Fruit fly (Drosophila melanogaster) whole organism, embryonic: ENCODE data around the gene CG8369.
A peak's percentile ranks its signal among the peaks of the same experiment; 100 is the strongest.

ENCODE experiments used
- Aef1 ChIP-seq: fragments of 200-800 bp; sonication (Bioruptor generic); IDR thresholded peaks from 3 replicates; pipeline ENCODE4 v1.3.6; 2022; ENCODE audit warnings: missing biosample characterization, missing genetic modification characterization
- B-H2 ChIP-seq: fragments of 200-800 bp; sonication (Bioruptor generic); optimal IDR thresholded peaks from 2 replicates; lab custom pipeline; 2018; ENCODE audit warnings: missing biosample characterization, mild to moderate bottlenecking, missing genetic modification characterization
- CG10274 ChIP-seq: fragments of 200-800 bp; sonication (Bioruptor generic); optimal IDR thresholded peaks from 3 replicates; lab custom pipeline; 2017; ENCODE audit warnings: missing biosample characterization, mild to moderate bottlenecking, missing genetic modification characterization
- CG10366 ChIP-seq: fragments of 200-800 bp; sonication (Bioruptor generic); IDR thresholded peaks from 2 replicates; pipeline ENCODE4 v1.3.6; 2022; ENCODE audit warnings: missing biosample characterization, missing genetic modification characterization
- CG11560 ChIP-seq: fragments of 200-800 bp; sonication (Bioruptor generic); IDR thresholded peaks from 3 replicates; pipeline ENCODE4 v1.3.6; 2022; ENCODE audit warnings: missing biosample characterization, missing genetic modification characterization
- CG12155 ChIP-seq: fragments of 200-800 bp; sonication (Bioruptor generic); optimal IDR thresholded peaks from 3 replicates; lab custom pipeline; 2016; ENCODE audit warnings: missing biosample characterization, missing genetic modification characterization
- CG12391 ChIP-seq: fragments of 200-800 bp; sonication (Bioruptor generic); optimal IDR thresholded peaks from 3 replicates; lab custom pipeline; 2018; ENCODE audit warnings: missing biosample characterization, mild to moderate bottlenecking, missing genetic modification characterization, moderate library complexity
- CG14667 ChIP-seq: fragments of 200-800 bp; sonication (Bioruptor generic); IDR thresholded peaks from 2 replicates; pipeline ENCODE4 v1.3.6; 2022; ENCODE audit warnings: missing biosample characterization, missing genetic modification characterization
- CG15269 ChIP-seq: fragments of 200-800 bp; sonication (Bioruptor generic); optimal IDR thresholded peaks from 2 replicates; lab custom pipeline; 2018; ENCODE audit warnings: missing biosample characterization, mild to moderate bottlenecking, missing genetic modification characterization, moderate library complexity
- CG1647 ChIP-seq: fragments of 200-800 bp; sonication (Bioruptor generic); optimal IDR thresholded peaks from 3 replicates; lab custom pipeline; 2016; ENCODE audit warnings: missing biosample characterization, missing genetic modification characterization
- CG16779 ChIP-seq: fragments of 200-800 bp; sonication (Bioruptor generic); IDR thresholded peaks from 2 replicates; pipeline ENCODE4 v1.3.6; 2022; ENCODE audit warnings: missing biosample characterization, missing genetic modification characterization
- CG16863 ChIP-seq: fragments of 200-800 bp; sonication (Bioruptor generic); optimal IDR thresholded peaks from 3 replicates; lab custom pipeline; 2016; ENCODE audit warnings: missing biosample characterization, missing genetic modification characterization
- CG17361 ChIP-seq: fragments of 200-800 bp; sonication (Bioruptor generic); IDR thresholded peaks from 3 replicates; pipeline ENCODE4 v1.3.6; 2022; ENCODE audit warnings: missing biosample characterization, missing genetic modification characterization
- CG17568 ChIP-seq: fragments of 200-800 bp; sonication (Bioruptor generic); optimal IDR thresholded peaks from 2 replicates; lab custom pipeline; 2018; ENCODE audit warnings: missing biosample characterization, mild to moderate bottlenecking, missing genetic modification characterization, moderate library complexity
- CG17612 ChIP-seq: fragments of 200-800 bp; sonication (Bioruptor generic); IDR thresholded peaks from 2 replicates; pipeline ENCODE4 v1.3.6; 2022; ENCODE audit warnings: missing biosample characterization, missing genetic modification characterization
- CG1792 ChIP-seq: fragments of 200-800 bp; sonication (Bioruptor generic); optimal IDR thresholded peaks from 2 replicates; lab custom pipeline; 2016; ENCODE audit warnings: missing biosample characterization, missing genetic modification characterization
- CG2712 ChIP-seq: fragments of 200-800 bp; optimal IDR thresholded peaks from 3 replicates; lab custom pipeline; 2019; ENCODE audit warnings: missing biosample characterization, mild to moderate bottlenecking, missing genetic modification characterization, moderate library complexity
- CG3163 ChIP-seq: fragments of 200-800 bp; sonication (Bioruptor generic); optimal IDR thresholded peaks from 3 replicates; lab custom pipeline; 2016; ENCODE audit warnings: missing biosample characterization, missing genetic modification characterization
- CG32532 ChIP-seq: fragments of 200-800 bp; sonication (Bioruptor generic); IDR thresholded peaks from 2 replicates; pipeline ENCODE4 v1.3.6; 2022; ENCODE audit warnings: missing biosample characterization, missing genetic modification characterization
- CG4282 ChIP-seq: fragments of 200-800 bp; sonication (Bioruptor generic); optimal IDR thresholded peaks from 2 replicates; lab custom pipeline; 2016; ENCODE audit warnings: missing biosample characterization, missing genetic modification characterization
- CG4328 ChIP-seq: fragments of 200-800 bp; sonication (Bioruptor generic); optimal IDR thresholded peaks from 3 replicates; lab custom pipeline; 2017; ENCODE audit warnings: missing biosample characterization, missing genetic modification reagents, missing genetic modification characterization
- CG43689 ChIP-seq: fragments of 200-800 bp; sonication (Bioruptor generic); IDR thresholded peaks from 2 replicates; pipeline ENCODE4 v1.3.6; 2022; ENCODE audit warnings: missing biosample characterization, missing genetic modification characterization
- CG6654 ChIP-seq: fragments of 200-800 bp; sonication (Bioruptor generic); optimal IDR thresholded peaks from 2 replicates; lab custom pipeline; 2017; ENCODE audit warnings: missing biosample characterization, mild to moderate bottlenecking, missing genetic modification characterization
- CG7786 ChIP-seq: fragments of 200-800 bp; sonication (Bioruptor generic); optimal IDR thresholded peaks from 2 replicates; lab custom pipeline; 2016; ENCODE audit warnings: missing biosample characterization, missing genetic modification characterization
- CG8281 ChIP-seq: fragments of 200-800 bp; sonication (Bioruptor generic); optimal IDR thresholded peaks from 2 replicates; lab custom pipeline; 2018; ENCODE audit warnings: missing biosample characterization, mild to moderate bottlenecking, missing genetic modification characterization, moderate library complexity
- CrebB ChIP-seq: fragments of 200-800 bp; sonication (Bioruptor generic); optimal IDR thresholded peaks from 3 replicates; lab custom pipeline; 2018; ENCODE audit warnings: missing biosample characterization, mild to moderate bottlenecking, missing genetic modification characterization
- Dbx ChIP-seq: fragments of 200-800 bp; sonication (Bioruptor generic); IDR thresholded peaks from 3 replicates; pipeline ENCODE4 v1.3.6; 2022; ENCODE audit warnings: missing biosample characterization, missing genetic modification characterization
- Deaf1 ChIP-seq: fragments of 200-800 bp; optimal IDR thresholded peaks from 3 replicates; lab custom pipeline; 2019; ENCODE audit warnings: missing biosample characterization, mild to moderate bottlenecking, missing genetic modification characterization, moderate library complexity
- Drgx ChIP-seq: fragments of 200-800 bp; sonication (Bioruptor generic); IDR thresholded peaks from 2 replicates; pipeline ENCODE4 v1.3.6; 2022; ENCODE audit warnings: missing biosample characterization, missing genetic modification characterization
- E2f2 ChIP-seq: fragments of 200-800 bp; sonication (Bioruptor generic); IDR thresholded peaks from 2 replicates; pipeline ENCODE4 v1.3.6; 2022; ENCODE audit warnings: missing biosample characterization, missing genetic modification characterization
- Eip74EF ChIP-seq, 2 experiments: fragments of 200-800 bp in 1 of 2; fragments of >200 bp in 1 of 2; sonication (Bioruptor generic) in 1 of 2; optimal IDR thresholded peaks; 2 replicates each; lab custom pipeline; 2017 to 2019; ENCODE audit warnings: missing biosample characterization in 2 of 2, missing genetic modification characterization in 2 of 2, mild to moderate bottlenecking in 1 of 2, moderate library complexity in 1 of 2
- HmgZ ChIP-seq: fragments of 200-800 bp; sonication (Bioruptor generic); optimal IDR thresholded peaks from 2 replicates; lab custom pipeline; 2018; ENCODE audit warnings: missing biosample characterization, mild to moderate bottlenecking, missing genetic modification characterization
- MBD-R2 ChIP-seq: fragments of 200-800 bp; sonication (Bioruptor generic); IDR thresholded peaks from 2 replicates; pipeline ENCODE4 v1.3.6; 2022; ENCODE audit warnings: missing biosample characterization, missing genetic modification characterization
- NK7.1 ChIP-seq: fragments of 200-800 bp; sonication (Bioruptor generic); optimal IDR thresholded peaks from 3 replicates; lab custom pipeline; 2016; ENCODE audit warnings: missing biosample characterization, missing genetic modification characterization
- PHDP ChIP-seq: fragments of 200-800 bp; sonication (Bioruptor generic); optimal IDR thresholded peaks from 3 replicates; lab custom pipeline; 2018; ENCODE audit warnings: missing biosample characterization, mild to moderate bottlenecking, missing genetic modification characterization, moderate library complexity
- Ravus ChIP-seq: fragments of 200-800 bp; sonication (Bioruptor generic); IDR thresholded peaks from 2 replicates; pipeline ENCODE4 v1.3.6; 2022; ENCODE audit warnings: missing biosample characterization, missing genetic modification characterization
- Rx ChIP-seq: fragments of 200-800 bp; sonication (Bioruptor generic); IDR thresholded peaks from 2 replicates; pipeline ENCODE4 v1.3.6; 2022; ENCODE audit warnings: missing biosample characterization, missing genetic modification characterization
- Sry-β ChIP-seq: fragments of 200-800 bp; sonication (Bioruptor generic); optimal IDR thresholded peaks from 2 replicates; lab custom pipeline; 2018; ENCODE audit warnings: missing biosample characterization, mild to moderate bottlenecking, missing genetic modification characterization, moderate library complexity
- Taf1 ChIP-seq: fragments of 200-800 bp; sonication (Bioruptor generic); IDR thresholded peaks from 2 replicates; pipeline ENCODE4 v1.3.6; 2022; ENCODE audit warnings: missing biosample characterization, missing genetic modification characterization
- ara ChIP-seq: fragments of 200-800 bp; sonication (Bioruptor generic); IDR thresholded peaks from 2 replicates; pipeline ENCODE4 v1.3.6; 2022; ENCODE audit warnings: missing biosample characterization, missing genetic modification characterization
- bsh ChIP-seq, 2 experiments: fragments of 200-800 bp; sonication (Bioruptor generic); optimal IDR thresholded peaks; 2 replicates each; lab custom pipeline; 2017 to 2018; ENCODE audit warnings: mild to moderate bottlenecking in 2 of 2, missing biosample characterization in 2 of 2, missing genetic modification characterization in 2 of 2, moderate library complexity in 1 of 2
- dysf ChIP-seq: fragments of 200-800 bp; sonication (Bioruptor generic); IDR thresholded peaks from 3 replicates; pipeline ENCODE4 v1.3.6; 2022; ENCODE audit warnings: missing biosample characterization, missing genetic modification characterization
- en ChIP-seq: fragments of 200-800 bp; sonication (Bioruptor generic); optimal IDR thresholded peaks from 2 replicates; lab custom pipeline; 2016; ENCODE audit warnings: missing biosample characterization, missing genetic modification characterization
- insv ChIP-seq, 2 experiments: fragments of 200-800 bp; sonication (Bioruptor generic); optimal IDR thresholded peaks; 3 replicates each; lab custom pipeline; 2016 to 2018; ENCODE audit warnings: missing biosample characterization in 2 of 2, missing genetic modification characterization in 2 of 2
- kah ChIP-seq: fragments of 200-800 bp; sonication (Bioruptor generic); optimal IDR thresholded peaks from 2 replicates; lab custom pipeline; 2018; ENCODE audit warnings: missing biosample characterization, mild to moderate bottlenecking, missing genetic modification characterization
- ken ChIP-seq: fragments of 200-800 bp; sonication (Bioruptor generic); IDR thresholded peaks from 3 replicates; pipeline ENCODE4 v1.3.6; 2022; ENCODE audit warnings: missing biosample characterization, missing genetic modification characterization
- nau ChIP-seq: fragments of 200-800 bp; sonication (Bioruptor generic); optimal IDR thresholded peaks from 3 replicates; lab custom pipeline; 2017; ENCODE audit warnings: missing biosample characterization, mild to moderate bottlenecking, missing genetic modification characterization, missing genetic modification reagents
- pzg ChIP-seq: fragments of 200-800 bp; sonication (Bioruptor generic); optimal IDR thresholded peaks from 3 replicates; lab custom pipeline; 2018; ENCODE audit warnings: missing biosample characterization, mild to moderate bottlenecking, missing genetic modification characterization, moderate library complexity
- sim ChIP-seq: fragments of 200-800 bp; sonication (Bioruptor generic); IDR thresholded peaks from 2 replicates; pipeline ENCODE4 v1.3.6; 2022; ENCODE audit warnings: missing biosample characterization, missing genetic modification characterization
- z ChIP-seq: fragments of 200-800 bp; sonication (Bioruptor generic); IDR thresholded peaks from 3 replicates; pipeline ENCODE4 v1.3.6; 2022; ENCODE audit warnings: missing biosample characterization, missing genetic modification characterization
- zfh1 ChIP-seq: fragments of 200-800 bp; sonication (Bioruptor generic); IDR thresholded peaks from 3 replicates; pipeline ENCODE4 v1.3.6; 2022; ENCODE audit warnings: missing biosample characterization, missing genetic modification characterization

Gene CG8369

dm6 chr3R:8820428-8820912, 1.3 kb upstream of the CG8369 start, which contains the start of gene aqz (continued):
- TF ChIP-seq CG6654 (GFP tag; lab: Kevin White, UChicago) = no peak
- 0 out of 3 replicates have a peak, but pooled peaks have one; percentile 23 for TF ChIP-seq Aef1
- peak; percentile 90 for TF ChIP-seq HmgZ
- peak; percentile 70 for TF ChIP-seq CG32532 (GFP tag; lab: Robert Waterston, UW)
- no peak for TF ChIP-seq Taf1 (GFP tag; lab: Robert Waterston, UW)
- TF ChIP-seq pzg (GFP tag; lab: Kevin White, UChicago) = peak; percentile 98
- TF ChIP-seq CG15269 (tag; lab: Kevin White, UChicago) = no peak
- peak; percentile 69 for TF ChIP-seq CG3163 (GFP tag; lab: Kevin White, UChicago)
- peak; percentile 57 for TF ChIP-seq Drgx
- TF ChIP-seq CG16863 = peak; percentile 33
- peak; percentile 74 for TF ChIP-seq B-H2 (GFP tag; lab: Kevin White, UChicago)
- TF ChIP-seq CG17612 (GFP tag; lab: Robert Waterston, UW) = peak; percentile 19; the same call in 1 of the 2 replicates
- no peak for TF ChIP-seq CG14667 (GFP tag; lab: Robert Waterston, UW)
- no peak for TF ChIP-seq CG7786 (GFP tag; lab: Kevin White, UChicago)
- peak; percentile 67 for TF ChIP-seq CG2712 (tag; lab: Kevin White, UChicago)
- no peak for TF ChIP-seq CG10366 (GFP tag; lab: Robert Waterston, UW)
- peak; percentile 53 for TF ChIP-seq CG1792
- peak; percentile 8 for TF ChIP-seq CG12155
- TF ChIP-seq sim (GFP tag; lab: Robert Waterston, UW) = 0 out of 2 replicates have a peak, but pooled peaks have one; percentile 36
- no peak for TF ChIP-seq CG10274
- TF ChIP-seq Eip74EF (GFP tag; optimal IDR thresholded peaks at IDR 0.05; lab: Kevin White, UChicago) = peak in 1 of 2 experiments; percentile 87
- no peak for TF ChIP-seq en (GFP tag; lab: Kevin White, UChicago)
- TF ChIP-seq insv (GFP tag; optimal IDR thresholded peaks at IDR 0.05; lab: Kevin White, UChicago) = peak in 1 of 2 experiments; percentile 64
- TF ChIP-seq Deaf1 = peak; percentile 54
- peak; percentile 70 for TF ChIP-seq CG12391 (tag; lab: Kevin White, UChicago)
- peak; percentile 68 for TF ChIP-seq kah
- TF ChIP-seq Sry-β = peak; percentile 19
- TF ChIP-seq z (GFP tag; lab: Robert Waterston, UW) = peak; percentile 21; the same call in 1 of the 3 replicates
- peak; percentile 72; the same call in 2 of the 3 replicates for TF ChIP-seq zfh1 (GFP tag; lab: Robert Waterston, UW)
- no peak for TF ChIP-seq CG4282
- TF ChIP-seq PHDP (tag; lab: Kevin White, UChicago) = peak; percentile 19
- peak; percentile 69 for TF ChIP-seq MBD-R2 (GFP tag; lab: Robert Waterston, UW)
- TF ChIP-seq bsh (GFP tag; optimal IDR thresholded peaks at IDR 0.05; lab: Kevin White, UChicago) = peak; percentile 6 to 43
- TF ChIP-seq CG17568 (GFP tag; lab: Kevin White, UChicago) = peak; percentile 68
- TF ChIP-seq ken = peak; percentile 79
- no peak for TF ChIP-seq Ravus
- no peak for TF ChIP-seq Rx
- peak; percentile 77 for TF ChIP-seq CrebB (tag; lab: Kevin White, UChicago)
- peak; percentile 21 for TF ChIP-seq NK7.1 (GFP tag; lab: Kevin White, UChicago)
- peak; percentile 52; the same call in 1 of the 3 replicates for TF ChIP-seq CG17361 (GFP tag; lab: Robert Waterston, UW)
- peak; percentile 77 for TF ChIP-seq Dbx (GFP tag; lab: Robert Waterston, UW)
- peak; percentile 58; the same call in 2 of the 3 replicates for TF ChIP-seq CG11560 (tag; lab: Robert Waterston, UW)
- peak; percentile 82 for TF ChIP-seq E2f2
- TF ChIP-seq CG43689 (GFP tag; lab: Robert Waterston, UW) = no peak
- TF ChIP-seq dysf = peak; percentile 59; the same call in 1 of the 3 replicates
- TF ChIP-seq ara (GFP tag; lab: Robert Waterston, UW) = peak; percentile 70
- peak; percentile 49; the same call in 1 of the 2 replicates for TF ChIP-seq CG16779
- no peak for TF ChIP-seq nau (GFP tag; lab: Kevin White, UChicago)
- no peak for TF ChIP-seq CG1647 (GFP tag; lab: Kevin White, UChicago)
- no peak for TF ChIP-seq CG4328
- no peak for TF ChIP-seq CG8281 (tag; lab: Kevin White, UChicago)
